Worm (Caenorhabditis elegans): ENCODE measurements around the gene Y59A8B.21.

ce11 chrV:17948036-17948691, 37.9 kb upstream of the Y59A8B.21 start:
- TF ChIP-seq him-1 (tag; optimal IDR thresholded peaks at IDR 0.05) (no peak), W03F9.2 (tag; optimal IDR thresholded peaks at IDR 0.05) (no peak), dao-5 (tag; optimal IDR thresholded peaks at IDR 0.05) (no peak)
